Fruit fly (Drosophila melanogaster) whole organism, prepupa: Measurements from ENCODE around the gene CG18558.

Source experiments
- Sox15 ChIP-seq: fragments of 200-800 bp; sonication (Bioruptor generic); optimal IDR thresholded peaks from 3 replicates; lab custom pipeline; 2016; ENCODE audit warnings: missing biosample characterization, missing genetic modification characterization
- salr ChIP-seq, 2 experiments: fragments of 200-800 bp; sonication (Bioruptor generic); optimal IDR thresholded peaks; 3 replicates each; lab custom pipeline; 2016 to 2018; ENCODE audit warnings: missing biosample characterization in 2 of 2, missing genetic modification characterization in 2 of 2, mild to moderate bottlenecking in 1 of 2

DNA sequence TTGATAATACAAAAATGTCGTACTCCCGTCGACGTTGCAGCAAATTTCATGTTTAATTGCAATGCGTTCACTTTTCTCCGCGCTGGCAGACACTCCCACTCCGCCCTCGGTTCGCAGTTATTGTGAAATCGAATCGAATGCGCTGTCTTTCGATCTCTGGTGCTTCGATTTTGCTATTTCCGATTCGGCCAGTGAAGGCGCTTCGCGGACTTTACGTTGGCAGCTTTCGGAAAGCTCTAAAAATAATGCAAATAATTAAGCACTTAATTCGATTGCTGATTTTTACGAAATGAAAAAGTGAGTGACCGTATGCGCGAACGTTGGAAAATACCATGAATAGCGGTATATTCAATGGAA is 29.9 kb upstream of the CG18558 start, which contains the start of gene Ifrd1:
- no peak for TF ChIP-seq Sox15 (GFP tag; lab: Kevin White, UChicago)
- TF ChIP-seq salr (GFP tag; optimal IDR thresholded peaks at IDR 0.05; lab: Kevin White, UChicago), result no peak
